Fruit fly (Drosophila melanogaster) whole organism, prepupa: Measurements from ENCODE around the gene CG14883.

Experiments used
- CG7368 ChIP-seq: fragments of 200-800 bp; sonication (Bioruptor generic); optimal IDR thresholded peaks from 3 replicates; lab custom pipeline; 2016; ENCODE audit warnings: missing biosample characterization, missing genetic modification characterization
- Hr39 ChIP-seq: fragments of 200-800 bp; sonication (Bioruptor generic); optimal IDR thresholded peaks from 2 replicates; lab custom pipeline; 2016; ENCODE audit warnings: missing biosample characterization, missing genetic modification characterization
- Lpt ChIP-seq: fragments of 200-800 bp; sonication (Bioruptor generic); optimal IDR thresholded peaks from 3 replicates; lab custom pipeline; 2016; ENCODE audit warnings: missing biosample characterization, missing genetic modification characterization
- Smox ChIP-seq: fragments of 200-800 bp; sonication (Bioruptor generic); optimal IDR thresholded peaks from 3 replicates; lab custom pipeline; 2016; ENCODE audit warnings: missing biosample characterization, missing genetic modification characterization
- dsx ChIP-seq: fragments of 200-800 bp; optimal IDR thresholded peaks from 3 replicates; lab custom pipeline; 2019; ENCODE audit warnings: missing biosample characterization, mild to moderate bottlenecking, missing genetic modification characterization, moderate library complexity; ENCODE audit not compliant: poor library complexity, severe bottlenecking
- net ChIP-seq: fragments of 200-800 bp; sonication (Bioruptor generic); optimal IDR thresholded peaks from 3 replicates; lab custom pipeline; 2016; ENCODE audit warnings: missing biosample characterization, missing genetic modification characterization
- spab ChIP-seq: fragments of 200-800 bp; sonication (Bioruptor generic); optimal IDR thresholded peaks from 2 replicates; lab custom pipeline; 2017; ENCODE audit warnings: missing biosample characterization, mild to moderate bottlenecking, missing genetic modification characterization, missing genetic modification reagents

DNA sequence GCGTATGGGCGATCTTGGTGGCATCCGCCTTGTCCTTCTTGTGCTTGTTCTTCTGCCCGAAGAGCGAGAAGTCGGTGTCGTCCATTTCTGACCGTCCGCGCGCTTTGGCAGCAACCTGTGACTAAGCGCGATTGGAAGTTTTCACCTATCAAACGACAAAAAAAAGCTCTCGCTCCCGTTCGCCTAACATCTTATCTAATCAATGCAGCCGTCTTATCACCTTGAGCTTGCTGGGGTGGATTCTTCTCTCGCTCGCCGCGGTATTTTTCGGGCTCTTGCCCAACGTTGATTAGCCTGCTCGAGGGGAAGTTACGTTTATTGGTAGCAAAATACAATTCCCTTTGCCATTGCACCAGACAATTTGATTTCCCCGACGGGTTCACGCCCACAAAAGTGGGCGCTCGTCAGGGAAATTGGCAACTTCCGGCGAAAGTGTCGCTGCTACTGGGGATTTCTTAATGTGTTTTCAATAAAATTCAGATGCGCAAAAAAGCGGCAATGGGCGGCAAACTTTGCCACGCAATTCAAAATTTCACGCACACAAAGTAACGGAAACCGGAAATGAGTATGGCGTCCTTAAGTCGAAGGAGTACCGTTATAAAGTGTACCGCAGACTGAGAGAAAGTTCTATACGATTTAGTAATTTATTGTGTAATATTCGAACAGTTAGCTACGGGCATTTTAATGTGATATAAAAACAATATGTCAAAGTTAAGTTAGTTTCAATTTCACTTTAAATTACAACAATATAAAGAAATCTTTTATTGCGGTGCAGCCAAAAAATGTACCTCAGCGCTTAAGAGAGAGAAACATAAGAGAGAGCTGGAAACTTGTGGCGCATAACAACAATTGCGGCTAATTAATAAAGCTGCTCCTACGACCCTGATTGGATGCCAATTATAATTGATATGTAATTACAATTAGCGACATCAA lies 45.3 kb downstream of the CG14883 start, which contains the start of gene Decay:
- TF ChIP-seq CG7368 (GFP tag; lab: Kevin White, UChicago): peak; percentile 26
- TF ChIP-seq spab (GFP tag; lab: Kevin White, UChicago): no peak
- peak; percentile 7 for TF ChIP-seq net (GFP tag; lab: Kevin White, UChicago)
- no peak for TF ChIP-seq Lpt (GFP tag; lab: Kevin White, UChicago)
- no peak for TF ChIP-seq dsx (GFP tag; lab: Kevin White, UChicago)
- peak; percentile 53 for TF ChIP-seq Smox
- TF ChIP-seq Hr39 (GFP tag; lab: Kevin White, UChicago): peak; percentile 55
